Fruit fly (Drosophila melanogaster): ENCODE data around the gene CheB93b.

- no peak for TF ChIP-seq Pif1B (GFP tag; optimal IDR thresholded peaks at IDR 0.05)
- no peak for TF ChIP-seq fd96Ca (GFP tag; IDR thresholded peaks at IDR 0.05)
- no peak for TF ChIP-seq CG17806 (tag; optimal IDR thresholded peaks at IDR 0.05)
- no peak for TF ChIP-seq CG10348 (GFP tag; IDR thresholded peaks at IDR 0.05)
- no peak for TF ChIP-seq gl (tag; optimal IDR thresholded peaks at IDR 0.05)
- TF ChIP-seq EcR (GFP tag; optimal IDR thresholded peaks at IDR 0.05): no peak
- no peak for TF ChIP-seq CG15710 (tag; optimal IDR thresholded peaks at IDR 0.05)
- no peak for TF ChIP-seq CG13204 (GFP tag; optimal IDR thresholded peaks at IDR 0.05)
- TF ChIP-seq CG9948 (tag; optimal IDR thresholded peaks at IDR 0.05): no peak
- TF ChIP-seq CG4496 (GFP tag; IDR thresholded peaks at IDR 0.05): no peak
- TF ChIP-seq D1 (tag; optimal IDR thresholded peaks at IDR 0.05): no peak
- no peak for TF ChIP-seq CG32121 (GFP tag; IDR thresholded peaks at IDR 0.05)
Observed at dm6 chr3R:21456774-21457173, 47.9 kb downstream of the CheB93b start.
